Comparison of ENCODE assay signal across 1 fruit fly cellular context in the genomic region with DNA sequence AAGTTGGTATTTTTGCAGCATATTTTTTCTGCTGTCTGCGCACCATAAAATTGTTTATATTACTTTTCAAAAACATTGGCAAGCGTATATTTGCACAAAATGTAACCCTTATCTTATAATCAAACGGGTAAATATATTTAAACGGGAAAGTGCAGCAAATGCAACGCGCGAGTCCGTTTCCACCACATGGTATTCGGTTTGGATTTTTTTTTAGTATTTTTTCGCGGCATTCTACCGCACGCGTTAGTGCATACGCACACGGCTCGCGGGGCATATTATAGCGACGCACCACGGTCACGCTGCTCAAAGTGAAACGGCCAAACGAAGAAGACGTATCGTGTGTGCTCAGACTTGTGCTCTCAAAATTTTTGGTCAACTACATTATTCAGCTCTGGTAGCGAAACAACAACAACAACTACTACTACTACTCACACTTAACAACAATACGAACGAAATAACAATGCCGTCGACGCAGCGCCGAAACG.
TF ChIP-seq lines count a peak whose summit lies in the region.

A gene (plus strand): TSS at position 302 of the 485 bp plus-strand sequence.

TF ChIP-seq in whole organism, embryonic, 481 proteins besides CTCF, POLR2A, EP300 and RAD21 (continued from another document):
- TF ChIP-seq CG15601 (tag; optimal IDR thresholded peaks at IDR 0.05; lab: Kevin White, UChicago) = no peak
- peak; percentile 64 for TF ChIP-seq MTF-1 (GFP tag; optimal IDR thresholded peaks at IDR 0.05; lab: Kevin White, UChicago; ENCODE audit: borderline replicate concordance)
- TF ChIP-seq ken (GFP tag; IDR thresholded peaks at IDR 0.05; lab: Robert Waterston, UW) = 0 out of 3 replicates have a peak, but pooled peaks have one; percentile 12
- no peak for TF ChIP-seq lbe (GFP tag; optimal IDR thresholded peaks at IDR 0.05; lab: Kevin White, UChicago)
- peak; percentile 18; the same call in 1 of the 2 replicates for TF ChIP-seq CG8765 (GFP tag; IDR thresholded peaks at IDR 0.05; lab: Robert Waterston, UW)
- peak; percentile 59; the same call in 1 of the 3 replicates for TF ChIP-seq Dbx (GFP tag; IDR thresholded peaks at IDR 0.05; lab: Robert Waterston, UW)
- peak; percentile 70 for TF ChIP-seq pzg (GFP tag; optimal IDR thresholded peaks at IDR 0.05; lab: Kevin White, UChicago)
- peak; percentile 48 for TF ChIP-seq CG13624 (GFP tag; optimal IDR thresholded peaks at IDR 0.05; lab: Kevin White, UChicago)
- TF ChIP-seq stc (GFP tag; IDR thresholded peaks at IDR 0.05; lab: Robert Waterston, UW) = peak; percentile 29; the same call in 1 of the 2 replicates
- peak; percentile 13 for TF ChIP-seq Fer3 (tag; optimal IDR thresholded peaks at IDR 0.05; lab: Kevin White, UChicago)
- TF ChIP-seq BEAF-32 (GFP tag; optimal IDR thresholded peaks at IDR 0.05; lab: Kevin White, UChicago) = peak; percentile 57
- TF ChIP-seq HLHmδ (GFP tag; optimal IDR thresholded peaks at IDR 0.05; lab: Kevin White, UChicago) = peak; percentile 81
- TF ChIP-seq Awh (GFP tag; IDR thresholded peaks at IDR 0.05; lab: Robert Waterston, UW) = no peak
- peak; percentile 73 for TF ChIP-seq sens (GFP tag; lab: Kevin White, UChicago)
- peak; percentile 19 to 29 for TF ChIP-seq Pdp1 (GFP tag; optimal IDR thresholded peaks at IDR 0.05; lab: Kevin White, UChicago)
- peak; percentile 49; the same call in 2 of the 3 replicates for TF ChIP-seq zfh1 (GFP tag; IDR thresholded peaks at IDR 0.05; lab: Robert Waterston, UW)
- TF ChIP-seq Med (GFP tag; lab: Kevin White, UChicago) = peak; percentile 85
- TF ChIP-seq CG32532 (GFP tag; IDR thresholded peaks at IDR 0.05; lab: Robert Waterston, UW) = peak; percentile 41; the same call in 1 of the 2 replicates
- peak; percentile 2 for TF ChIP-seq CG1603 (tag; optimal IDR thresholded peaks at IDR 0.05; lab: Kevin White, UChicago)
- TF ChIP-seq CG34224 (GFP tag; IDR thresholded peaks at IDR 0.05; lab: Robert Waterston, UW; ENCODE audit: partially characterized antibody) = no peak
- peak; percentile 13 for TF ChIP-seq gro (GFP tag; optimal IDR thresholded peaks at IDR 0.05; lab: Kevin White, UChicago)
- no peak for TF ChIP-seq Trl (optimal IDR thresholded peaks at IDR 0.05; lab: Kevin White, UChicago)
- peak; percentile 9 for TF ChIP-seq Trl (GFP tag; optimal IDR thresholded peaks at IDR 0.05; lab: Kevin White, UChicago)
- TF ChIP-seq nmo (GFP tag; optimal IDR thresholded peaks at IDR 0.05; lab: Kevin White, UChicago) = peak; percentile 34
- peak; percentile 13; the same call in 1 of the 2 replicates for TF ChIP-seq CG14014 (GFP tag; IDR thresholded peaks at IDR 0.05; lab: Robert Waterston, UW)
- TF ChIP-seq bowl (GFP tag; IDR thresholded peaks at IDR 0.05; lab: Robert Waterston, UW) = no peak
- no peak for TF ChIP-seq Hmr (GFP tag; optimal IDR thresholded peaks at IDR 0.05; lab: Kevin White, UChicago)
- TF ChIP-seq Dp (GFP tag; optimal IDR thresholded peaks at IDR 0.05; lab: Kevin White, UChicago) = peak; percentile 43
- TF ChIP-seq CG17361 (GFP tag; IDR thresholded peaks at IDR 0.05; lab: Robert Waterston, UW) = 0 out of 3 replicates have a peak, but pooled peaks have one; percentile 15
- TF ChIP-seq ac (GFP tag; optimal IDR thresholded peaks at IDR 0.05; lab: Kevin White, UChicago) = peak; percentile 8
- TF ChIP-seq Spps (tag; optimal IDR thresholded peaks at IDR 0.05; lab: Kevin White, UChicago) = no peak
- TF ChIP-seq CG14710 (tag; optimal IDR thresholded peaks at IDR 0.05; lab: Kevin White, UChicago) = peak; percentile 29
- TF ChIP-seq chm (GFP tag; IDR thresholded peaks at IDR 0.05; lab: Robert Waterston, UW) = peak; percentile 89
- peak; percentile 30; the same call in 1 of the 2 replicates for TF ChIP-seq Rfx (GFP tag; IDR thresholded peaks at IDR 0.05; lab: Robert Waterston, UW)
- TF ChIP-seq Atf6 (GFP tag; IDR thresholded peaks at IDR 0.05; lab: Robert Waterston, UW) = 0 out of 2 replicates have a peak, but pooled peaks have one; percentile 38
- peak; percentile 11 for TF ChIP-seq Nf-YB (GFP tag; optimal IDR thresholded peaks at IDR 0.05; lab: Kevin White, UChicago)
- TF ChIP-seq CG42726 (GFP tag; IDR thresholded peaks at IDR 0.05; lab: Robert Waterston, UW; ENCODE audit: partially characterized antibody) = peak; percentile 31; the same call in 1 of the 2 replicates
- TF ChIP-seq CG2875 (GFP tag; optimal IDR thresholded peaks at IDR 0.05; lab: Kevin White, UChicago) = peak; percentile 8
- TF ChIP-seq CG12071 (GFP tag; optimal IDR thresholded peaks at IDR 0.05; lab: Kevin White, UChicago) = no peak
- no peak for TF ChIP-seq Fer2 (tag; optimal IDR thresholded peaks at IDR 0.05; lab: Kevin White, UChicago)
- TF ChIP-seq her (GFP tag; optimal IDR thresholded peaks at IDR 0.05; lab: Kevin White, UChicago) = peak; percentile 54
- no peak for TF ChIP-seq CG8290 (GFP tag; optimal IDR thresholded peaks at IDR 0.05; lab: Kevin White, UChicago)
- TF ChIP-seq CG8290 (tag; optimal IDR thresholded peaks at IDR 0.05; lab: Kevin White, UChicago) = peak in 1 of 2 experiments; percentile 69
- peak; percentile 11 for TF ChIP-seq CG10543 (GFP tag; optimal IDR thresholded peaks at IDR 0.05; lab: Kevin White, UChicago)
- peak; percentile 2 for TF ChIP-seq CG4707 (GFP tag; optimal IDR thresholded peaks at IDR 0.05; lab: Kevin White, UChicago)
- no peak for TF ChIP-seq Hr78 (GFP tag; optimal IDR thresholded peaks at IDR 0.05; lab: Kevin White, UChicago)
- TF ChIP-seq Bgb (GFP tag; IDR thresholded peaks at IDR 0.05; lab: Robert Waterston, UW; ENCODE audit: partially characterized antibody) = peak; percentile 23; the same call in 1 of the 2 replicates
- peak; percentile 21 for TF ChIP-seq HmgZ (tag; optimal IDR thresholded peaks at IDR 0.05; lab: Kevin White, UChicago)
- TF ChIP-seq CG4282 (GFP tag; optimal IDR thresholded peaks at IDR 0.05; lab: Kevin White, UChicago) = no peak
- TF ChIP-seq CG6654 (GFP tag; optimal IDR thresholded peaks at IDR 0.05; lab: Kevin White, UChicago) = no peak
- peak; percentile 2 for TF ChIP-seq CG8359 (GFP tag; optimal IDR thresholded peaks at IDR 0.05; lab: Kevin White, UChicago; ENCODE audit: borderline replicate concordance)
- TF ChIP-seq yki (optimal IDR thresholded peaks at IDR 0.05; lab: Kevin White, UChicago) = no peak
- TF ChIP-seq rib (GFP tag; IDR thresholded peaks at IDR 0.05; lab: Robert Waterston, UW) = peak; percentile 36; the same call in 1 of the 2 replicates
- peak; percentile 77 for TF ChIP-seq Jarid2 (GFP tag; optimal IDR thresholded peaks at IDR 0.05; lab: Kevin White, UChicago)
- peak; percentile 3 for TF ChIP-seq schlank (tag; optimal IDR thresholded peaks at IDR 0.05; lab: Kevin White, UChicago)
- 0 out of 4 replicates have a peak, but pooled peaks have one; percentile 10 for TF ChIP-seq Gug (GFP tag; IDR thresholded peaks at IDR 0.05; lab: Robert Waterston, UW)
- peak; percentile 77 for TF ChIP-seq CG4360 (GFP tag; IDR thresholded peaks at IDR 0.05; lab: Robert Waterston, UW)
- peak; percentile 31 for TF ChIP-seq CG31365 (tag; optimal IDR thresholded peaks at IDR 0.05; lab: Kevin White, UChicago)
- peak; percentile 94 for TF ChIP-seq Sin3A (optimal IDR thresholded peaks at IDR 0.05; lab: Kevin White, UChicago)
- peak; percentile 3 for TF ChIP-seq CG3163 (GFP tag; optimal IDR thresholded peaks at IDR 0.05; lab: Kevin White, UChicago)
- TF ChIP-seq B-H2 (GFP tag; optimal IDR thresholded peaks at IDR 0.05; lab: Kevin White, UChicago) = peak; percentile 10
- TF ChIP-seq CG9932 (GFP tag; IDR thresholded peaks at IDR 0.05; lab: Robert Waterston, UW) = no peak
- TF ChIP-seq Side (GFP tag; optimal IDR thresholded peaks at IDR 0.05; lab: Kevin White, UChicago) = peak; percentile 51
- no peak for TF ChIP-seq pan (optimal IDR thresholded peaks at IDR 0.05; lab: Kevin White, UChicago)
- TF ChIP-seq pan (GFP tag; optimal IDR thresholded peaks at IDR 0.05 in 1 of 2, IDR thresholded peaks at IDR 0.05 in 1 of 2) = no peak
- TF ChIP-seq Hr39 (optimal IDR thresholded peaks at IDR 0.05; lab: Kevin White, UChicago) = no peak
- 0 out of 2 replicates have a peak, but pooled peaks have one; percentile 26 for TF ChIP-seq CG17328 (GFP tag; IDR thresholded peaks at IDR 0.05; lab: Robert Waterston, UW)
- TF ChIP-seq CG10267 (tag; optimal IDR thresholded peaks at IDR 0.05; lab: Kevin White, UChicago) = peak; percentile 25
- TF ChIP-seq CG9797 (GFP tag; optimal IDR thresholded peaks at IDR 0.05; lab: Kevin White, UChicago) = peak; percentile 86
- TF ChIP-seq MESR4 (GFP tag; optimal IDR thresholded peaks at IDR 0.05; lab: Kevin White, UChicago) = peak; percentile 50
- TF ChIP-seq sob (GFP tag; IDR thresholded peaks at IDR 0.05; lab: Robert Waterston, UW) = peak; percentile 31; the same call in 1 of the 2 replicates
- TF ChIP-seq NC2β (GFP tag; optimal IDR thresholded peaks at IDR 0.05; lab: Kevin White, UChicago) = peak; percentile 35
- TF ChIP-seq CG4617 (GFP tag; optimal IDR thresholded peaks at IDR 0.05; lab: Kevin White, UChicago; ENCODE audit: borderline replicate concordance) = peak; percentile 31
- no peak for TF ChIP-seq kay (GFP tag; optimal IDR thresholded peaks at IDR 0.05; lab: Kevin White, UChicago)
- no peak for TF ChIP-seq H15 (GFP tag; IDR thresholded peaks at IDR 0.05; lab: Robert Waterston, UW)
- TF ChIP-seq crp (GFP tag; optimal IDR thresholded peaks at IDR 0.05; lab: Kevin White, UChicago) = peak in 1 of 2 experiments; percentile 83
- TF ChIP-seq slbo (GFP tag; IDR thresholded peaks at IDR 0.05; lab: Robert Waterston, UW) = peak; percentile 38; the same call in 1 of the 2 replicates
- peak; percentile 61 for TF ChIP-seq Tbp (GFP tag; optimal IDR thresholded peaks at IDR 0.05; lab: Kevin White, UChicago)
- 0 out of 2 replicates have a peak, but pooled peaks have one; percentile 5 for TF ChIP-seq NFAT (GFP tag; IDR thresholded peaks at IDR 0.05; lab: Robert Waterston, UW)
- TF ChIP-seq mirr (GFP tag; optimal IDR thresholded peaks at IDR 0.05; lab: Kevin White, UChicago) = peak; percentile 9
- TF ChIP-seq Max (GFP tag; optimal IDR thresholded peaks at IDR 0.05; lab: Kevin White, UChicago) = peak; percentile 3
- peak; percentile 9; the same call in 1 of the 3 replicates for TF ChIP-seq CG11695 (GFP tag; IDR thresholded peaks at IDR 0.05; lab: Robert Waterston, UW)
- no peak for TF ChIP-seq Kr (GFP tag; optimal IDR thresholded peaks at IDR 0.05; lab: Kevin White, UChicago)
- TF ChIP-seq Meics (GFP tag; optimal IDR thresholded peaks at IDR 0.05; lab: Kevin White, UChicago) = peak; percentile 22
- no peak for TF ChIP-seq hkb (optimal IDR thresholded peaks at IDR 0.05; lab: Kevin White, UChicago)
- TF ChIP-seq hkb (GFP tag; IDR thresholded peaks at IDR 0.05; lab: Robert Waterston, UW) = peak; percentile 39; the same call in 1 of the 2 replicates
- TF ChIP-seq CG14441 (GFP tag; IDR thresholded peaks at IDR 0.05; lab: Robert Waterston, UW) = no peak
- 0 out of 2 replicates have a peak, but pooled peaks have one; percentile 15 for TF ChIP-seq MBD-R2 (GFP tag; IDR thresholded peaks at IDR 0.05; lab: Robert Waterston, UW)
- no peak for TF ChIP-seq dysf (GFP tag; IDR thresholded peaks at IDR 0.05; lab: Robert Waterston, UW)
- peak; percentile 43; the same call in 1 of the 2 replicates for TF ChIP-seq E2f2 (GFP tag; IDR thresholded peaks at IDR 0.05; lab: Robert Waterston, UW)
- no peak for TF ChIP-seq CG11456 (GFP tag; IDR thresholded peaks at IDR 0.05; lab: Robert Waterston, UW)
- TF ChIP-seq fu2 (GFP tag; optimal IDR thresholded peaks at IDR 0.05; lab: Kevin White, UChicago) = no peak
- no peak for TF ChIP-seq CG3281 (GFP tag; optimal IDR thresholded peaks at IDR 0.05; lab: Kevin White, UChicago)
- peak; percentile 47 for TF ChIP-seq CrebB (tag; optimal IDR thresholded peaks at IDR 0.05; lab: Kevin White, UChicago)
- TF ChIP-seq prd (optimal IDR thresholded peaks at IDR 0.05; lab: Kevin White, UChicago) = no peak
- 0 out of 3 replicates have a peak, but pooled peaks have one; percentile 16 for TF ChIP-seq prd (GFP tag; IDR thresholded peaks at IDR 0.05; lab: Robert Waterston, UW)
- peak; percentile 7; the same call in 1 of the 2 replicates for TF ChIP-seq CG13287 (GFP tag; IDR thresholded peaks at IDR 0.05; lab: Robert Waterston, UW; ENCODE audit: partially characterized antibody)
- peak; percentile 35 for TF ChIP-seq CG2120 (GFP tag; optimal IDR thresholded peaks at IDR 0.05; lab: Kevin White, UChicago)
- TF ChIP-seq pita (GFP tag; optimal IDR thresholded peaks at IDR 0.05; lab: Kevin White, UChicago) = peak; percentile 43
- peak; percentile 31 for TF ChIP-seq HHEX (GFP tag; optimal IDR thresholded peaks at IDR 0.05; lab: Kevin White, UChicago)
- TF ChIP-seq vvl (GFP tag; IDR thresholded peaks at IDR 0.05; lab: Robert Waterston, UW) = peak; percentile 59
- peak; percentile 44; the same call in 1 of the 3 replicates for TF ChIP-seq CG34422 (GFP tag; IDR thresholded peaks at IDR 0.05; lab: Robert Waterston, UW)
- TF ChIP-seq bbx (GFP tag; IDR thresholded peaks at IDR 0.05; lab: Robert Waterston, UW; ENCODE audit: partially characterized antibody) = peak; percentile 33; the same call in 1 of the 2 replicates
- TF ChIP-seq dm (GFP tag; optimal IDR thresholded peaks at IDR 0.05; lab: Kevin White, UChicago) = peak; percentile 35
- TF ChIP-seq ci (GFP tag; IDR thresholded peaks at IDR 0.05; lab: Robert Waterston, UW) = peak; percentile 68
- TF ChIP-seq HLH54F (GFP tag; optimal IDR thresholded peaks at IDR 0.05; lab: Kevin White, UChicago) = peak; percentile 19
- no peak for TF ChIP-seq CG1602 (GFP tag; optimal IDR thresholded peaks at IDR 0.05; lab: Kevin White, UChicago)
- peak; percentile 45 for TF ChIP-seq nom (GFP tag; optimal IDR thresholded peaks at IDR 0.05; lab: Kevin White, UChicago)
- no peak for TF ChIP-seq hbn (GFP tag; IDR thresholded peaks at IDR 0.05; lab: Robert Waterston, UW; ENCODE audit: partially characterized antibody)
- no peak for TF ChIP-seq CG6175 (GFP tag; IDR thresholded peaks at IDR 0.05; lab: Robert Waterston, UW)
- peak; percentile 59 for TF ChIP-seq CG12659 (GFP tag; optimal IDR thresholded peaks at IDR 0.05; lab: Kevin White, UChicago)
- TF ChIP-seq Myb (GFP tag; optimal IDR thresholded peaks at IDR 0.05; lab: Kevin White, UChicago) = peak; percentile 52
- peak; percentile 54 for TF ChIP-seq Camta (GFP tag; optimal IDR thresholded peaks at IDR 0.05; lab: Kevin White, UChicago)
- TF ChIP-seq CG7987 (GFP tag; optimal IDR thresholded peaks at IDR 0.05; lab: Kevin White, UChicago) = peak; percentile 39
- TF ChIP-seq CG15514 (GFP tag; optimal IDR thresholded peaks at IDR 0.05; lab: Kevin White, UChicago) = peak; percentile 46
- peak; percentile 7 for TF ChIP-seq CG2116 (GFP tag; optimal IDR thresholded peaks at IDR 0.05; lab: Kevin White, UChicago)
- TF ChIP-seq CG34376 (GFP tag; optimal IDR thresholded peaks at IDR 0.05; lab: Kevin White, UChicago) = no peak
